Fruit fly (Drosophila melanogaster) S2 (cell line): ENCODE results near the gene RagA-B.

Experiments
- CG8478 ChIP-seq: fragments of >200 bp; optimal IDR thresholded peaks from 2 replicates; lab custom pipeline; 2018
- CTCF ChIP-seq, 2 experiments: fragments of >200 bp; optimal IDR thresholded peaks; 2 replicates each; lab custom pipeline; 2018

DNA sequence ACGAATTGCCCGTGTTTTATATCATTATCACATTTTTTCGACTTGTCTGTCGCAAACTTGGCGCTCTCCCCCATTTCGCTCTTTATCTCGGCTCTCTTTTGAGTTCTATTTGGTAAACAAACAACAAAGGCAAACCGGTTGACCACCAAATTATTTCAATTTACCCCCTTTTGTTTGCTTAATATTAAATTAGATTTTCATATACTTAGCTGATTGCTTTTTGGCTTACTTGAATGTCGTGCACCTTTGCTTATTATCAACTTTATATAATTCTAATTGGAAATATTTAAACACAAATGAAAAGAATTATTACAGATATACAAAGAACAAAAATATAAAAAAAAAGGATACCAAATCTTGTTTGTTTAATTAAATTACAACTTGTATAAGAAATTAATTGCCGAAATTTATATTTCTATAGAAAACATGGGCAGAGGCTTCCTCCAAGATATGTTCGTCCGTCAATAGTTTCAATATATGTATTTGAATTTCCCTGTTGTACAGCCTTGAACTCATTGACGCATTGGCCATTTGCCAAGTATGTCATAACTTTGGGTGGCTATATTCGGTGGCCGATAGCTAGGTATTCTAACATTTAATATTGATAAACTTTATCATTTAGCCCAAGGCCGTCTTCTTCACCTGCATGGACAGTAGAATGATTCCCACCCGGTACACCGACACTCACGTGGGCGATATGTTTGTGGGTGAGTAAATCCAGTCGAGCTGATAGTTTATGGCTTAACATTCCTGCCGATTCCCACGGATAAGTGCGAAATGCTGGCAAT is 2.7 kb downstream of the RagA-B start:
- TF ChIP-seq CTCF (optimal IDR thresholded peaks at IDR 0.05; lab: Kevin White, UChicago) (no peak), CG8478 (lab: Kevin White, UChicago) (no peak)
